Worm (Caenorhabditis elegans): ENCODE measurements around the gene slc-9B.2.

Gene slc-9B.2

DNA sequence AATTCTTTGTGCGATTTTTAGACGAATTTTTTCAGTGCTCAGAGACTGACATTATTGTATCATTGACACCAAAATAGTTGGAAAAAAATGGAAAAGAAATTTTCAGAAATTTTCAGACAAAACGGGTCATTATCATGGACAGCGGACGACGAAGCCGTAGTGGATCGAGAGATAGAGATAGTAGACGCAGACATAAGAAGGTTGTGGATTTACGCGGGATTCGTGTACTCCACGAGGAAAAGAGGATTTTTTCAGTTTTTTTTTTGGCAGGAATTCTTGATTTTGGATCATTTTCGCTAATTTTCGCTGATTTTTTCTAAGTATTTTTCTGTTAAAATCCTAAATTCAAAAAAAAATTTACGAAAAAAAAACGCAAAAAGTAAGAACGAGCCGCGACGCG, 28.7 kb downstream of the slc-9B.2 start, which contains the start of gene W08G11.3 (continued):
- 0 out of 2 replicates have a peak, but pooled peaks have one; percentile 34 for TF ChIP-seq B0019.2 (GFP tag; conservative IDR thresholded peaks at IDR 0.05)
- TF ChIP-seq pbrm-1 (GFP tag; IDR thresholded peaks at IDR 0.05) = no peak
- no peak for TF ChIP-seq hmg-20 (GFP tag; IDR thresholded peaks at IDR 0.05)
- TF ChIP-seq F52B5.7 (tag; optimal IDR thresholded peaks at IDR 0.05) = no peak
- no peak for TF ChIP-seq snpc-1.3 (tag; optimal IDR thresholded peaks at IDR 0.05; ENCODE audit: insufficient read depth)
- TF ChIP-seq snpc-1.1 (tag; optimal IDR thresholded peaks at IDR 0.05; ENCODE audit: insufficient read depth) = no peak
- TF ChIP-seq dox-1 (GFP tag; IDR thresholded peaks at IDR 0.05) = no peak
- TF ChIP-seq xnd-1 (tag; optimal IDR thresholded peaks at IDR 0.05) = no peak
- TF ChIP-seq ztf-28 (GFP tag; IDR thresholded peaks at IDR 0.05) = no peak
- TF ChIP-seq egrh-3 (GFP tag; IDR thresholded peaks at IDR 0.05) = no peak
- TF ChIP-seq bed-1 (GFP tag; IDR thresholded peaks at IDR 0.05) = no peak

DNA sequence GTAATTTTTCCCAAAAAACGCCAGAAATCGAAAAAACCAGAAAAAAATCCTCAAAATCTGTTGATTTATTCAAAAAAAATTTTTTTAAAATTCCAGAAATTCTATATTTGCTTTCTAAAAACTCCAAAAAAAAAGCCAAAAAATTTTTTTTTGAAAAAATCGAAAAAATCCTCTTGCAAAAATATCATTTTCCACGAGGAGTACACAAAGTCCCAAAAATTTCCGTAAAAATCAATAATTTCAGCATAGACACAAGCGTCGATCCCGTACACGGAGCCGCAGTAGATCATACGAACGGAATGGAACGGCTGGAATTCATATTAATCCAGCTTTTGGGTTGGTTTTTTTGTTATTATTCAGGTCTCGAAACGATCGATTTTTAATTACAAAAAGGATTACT, 29.3 kb downstream of the slc-9B.2 start:
- TF ChIP-seq C17E4.6 (GFP tag; IDR thresholded peaks at IDR 0.05) (no peak), nhr-179 (tag; optimal IDR thresholded peaks at IDR 0.05) (no peak), lir-1 (GFP tag; conservative IDR thresholded peaks at IDR 0.05) (no peak), nfya-2 (GFP tag; IDR thresholded peaks at IDR 0.05) (no peak), F52B5.7 (tag; optimal IDR thresholded peaks at IDR 0.05) (no peak), Y53G8AR.9 (GFP tag; conservative IDR thresholded peaks at IDR 0.05) (no peak), rpc-1 (optimal IDR thresholded peaks at IDR 0.05) (no peak), rpc-1 (tag; optimal IDR thresholded peaks at IDR 0.05) (no peak), efl-1 (GFP tag; optimal IDR thresholded peaks at IDR 0.05) (no peak), F49E8.2 (tag; optimal IDR thresholded peaks at IDR 0.05; ENCODE audit: insufficient read depth) (no peak), snpc-1.3 (tag; optimal IDR thresholded peaks at IDR 0.05; ENCODE audit: insufficient read depth) (no peak), pbrm-1 (GFP tag; IDR thresholded peaks at IDR 0.05) (no peak), egrh-3 (GFP tag; IDR thresholded peaks at IDR 0.05) (no peak), snpc-4 (GFP tag; optimal IDR thresholded peaks at IDR 0.05) (no peak), snpc-4 (tag; optimal IDR thresholded peaks at IDR 0.05) (no peak), let-526 (GFP tag; IDR thresholded peaks at IDR 0.05) (no peak), ztf-28 (GFP tag; IDR thresholded peaks at IDR 0.05) (no peak), unc-130 (GFP tag; optimal IDR thresholded peaks at IDR 0.05) (no peak), chd-7 (tag; optimal IDR thresholded peaks at IDR 0.05) (no peak), madf-8 (GFP tag; conservative IDR thresholded peaks at IDR 0.05) (no peak), ZK185.1 (tag; optimal IDR thresholded peaks at IDR 0.05; ENCODE audit: poor library complexity, severe bottlenecking) (no peak), ceh-27 (GFP tag; optimal IDR thresholded peaks at IDR 0.05) (no peak)

DNA sequence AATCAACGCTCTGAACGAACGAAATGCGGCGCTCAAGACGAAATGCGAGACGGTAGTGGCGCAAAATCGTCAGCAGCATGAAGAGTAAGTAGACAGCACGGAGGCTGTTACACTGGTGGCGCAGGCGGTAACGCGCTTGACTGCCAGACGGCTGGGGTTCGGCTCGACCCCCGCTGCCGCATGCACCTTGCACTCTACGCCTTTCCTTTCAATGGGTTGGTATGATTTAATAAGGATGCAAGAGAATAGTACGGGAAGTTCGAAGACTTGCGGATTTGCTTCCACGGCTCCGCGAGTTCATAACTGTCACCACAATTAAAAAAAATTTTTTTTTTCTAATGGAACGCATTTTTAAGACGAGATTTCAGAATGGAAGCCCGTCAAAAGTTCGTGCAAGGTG, 31.2 kb downstream of the slc-9B.2 start:
- TF ChIP-seq aptf-2 (GFP tag; conservative IDR thresholded peaks at IDR 0.05) (no peak), D2030.7 (GFP tag; IDR thresholded peaks at IDR 0.05) (peak; percentile 89), somi-1 (GFP tag; optimal IDR thresholded peaks at IDR 0.05) (peak; percentile 45), bed-1 (GFP tag; IDR thresholded peaks at IDR 0.05) (0 out of 2 replicates have a peak, but pooled peaks have one; percentile 54), snpc-3.4 (tag; optimal IDR thresholded peaks at IDR 0.05) (peak; percentile 58), nfya-2 (GFP tag; IDR thresholded peaks at IDR 0.05) (0 out of 2 replicates have a peak, but pooled peaks have one; percentile 42), mel-28 (tag; optimal IDR thresholded peaks at IDR 0.05; ENCODE audit: borderline replicate concordance) (peak; percentile 50), ceh-40 (GFP tag; IDR thresholded peaks at IDR 0.05) (no peak), efl-1 (GFP tag; optimal IDR thresholded peaks at IDR 0.05) (peak; percentile 12), Y67H2A.10 (GFP tag; conservative IDR thresholded peaks at IDR 0.05) (no peak), F49E8.2 (tag; optimal IDR thresholded peaks at IDR 0.05; ENCODE audit: insufficient read depth) (peak; percentile 65), snpc-1.3 (tag; optimal IDR thresholded peaks at IDR 0.05; ENCODE audit: insufficient read depth) (peak; percentile 84), F33H1.4 (GFP tag; IDR thresholded peaks at IDR 0.05) (peak; percentile 51), F57C9.4 (tag; optimal IDR thresholded peaks at IDR 0.05) (peak; percentile 61), F55B11.4 (tag; optimal IDR thresholded peaks at IDR 0.05; ENCODE audit: borderline replicate concordance, insufficient read depth) (no peak), dpff-1 (tag; optimal IDR thresholded peaks at IDR 0.05) (peak; percentile 77), dox-1 (GFP tag; IDR thresholded peaks at IDR 0.05) (peak; percentile 92), madf-10 (tag; optimal IDR thresholded peaks at IDR 0.05) (peak; percentile 68), lag-1 (GFP tag; IDR thresholded peaks at IDR 0.05) (no peak), ztf-6 (GFP tag; IDR thresholded peaks at IDR 0.05) (peak; percentile 49; the same call in 1 of the 2 replicates), ZK185.1 (tag; optimal IDR thresholded peaks at IDR 0.05; ENCODE audit: poor library complexity, severe bottlenecking) (no peak), B0336.3 (GFP tag; IDR thresholded peaks at IDR 0.05) (peak; percentile 92), ceh-100 (GFP tag; IDR thresholded peaks at IDR 0.05) (peak; percentile 69), repo-1 (tag; optimal IDR thresholded peaks at IDR 0.05) (peak; percentile 89)

Measured in whole organism, young adult.